In the genomic region with DNA sequence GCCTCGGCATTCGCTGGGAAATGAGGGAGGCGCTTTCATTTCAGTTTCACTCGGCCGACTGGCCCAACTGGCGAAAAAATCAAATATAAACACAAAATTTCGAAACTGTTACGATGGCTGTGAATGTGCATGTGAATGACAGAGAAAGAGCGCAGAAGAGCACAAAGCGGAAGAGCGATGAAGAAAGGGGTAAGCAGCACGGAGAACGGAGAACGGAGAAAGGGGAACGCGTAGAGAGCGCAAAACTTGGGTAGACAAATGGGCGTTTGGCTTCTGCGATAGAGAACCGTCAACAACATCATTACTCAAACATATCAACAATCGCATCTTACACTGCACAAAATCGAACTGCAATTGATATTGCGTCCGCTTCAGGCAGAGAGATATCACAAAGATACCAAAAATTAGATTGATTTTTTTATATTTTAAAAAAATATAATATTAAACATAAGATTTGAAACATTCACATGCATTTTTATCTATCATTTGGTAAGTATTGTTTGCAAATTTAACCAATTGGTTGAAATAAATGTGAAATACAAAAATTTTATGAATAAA, we compare ENCODE assay signal across 5 fruit fly cellular contexts.
TF ChIP-seq lines count a peak whose summit lies in the region.

No protein-coding gene starts in this region.

- TF ChIP-seq CTCF in whole organism, embryonic (GFP tag; optimal IDR thresholded peaks at IDR 0.05; lab: Kevin White, UChicago), result no peak

TF ChIP-seq in whole organism, adult, 20 proteins besides CTCF, POLR2A, EP300 and RAD21:
- TF ChIP-seq CG11617 (GFP tag; optimal IDR thresholded peaks at IDR 0.05; lab: Kevin White, UChicago), result no peak
- TF ChIP-seq ovo (GFP tag; optimal IDR thresholded peaks at IDR 0.05; lab: Kevin White, UChicago), result no peak
- TF ChIP-seq pad (GFP tag; optimal IDR thresholded peaks at IDR 0.05; lab: Kevin White, UChicago), result peak; percentile 24
- TF ChIP-seq kay (GFP tag; lab: Kevin White, UChicago; ENCODE audit: borderline replicate concordance), result peak; percentile 32
- no peak for TF ChIP-seq CG7101 (tag; optimal IDR thresholded peaks at IDR 0.05; lab: Kevin White, UChicago)
TF ChIP-seq in whole organism, adult: peak in this region for 2.

TF ChIP-seq in whole organism, embryonic, 481 proteins besides CTCF, POLR2A, EP300 and RAD21 (continues in another document):
- TF ChIP-seq Hr51 (GFP tag; optimal IDR thresholded peaks at IDR 0.05; lab: Kevin White, UChicago) (no peak), CG3838 (GFP tag; optimal IDR thresholded peaks at IDR 0.05; lab: Kevin White, UChicago) (no peak), ci (GFP tag; IDR thresholded peaks at IDR 0.05; lab: Robert Waterston, UW) (0 out of 3 replicates have a peak, but pooled peaks have one; percentile 34), crp (GFP tag; optimal IDR thresholded peaks at IDR 0.05; lab: Kevin White, UChicago) (no peak), Hand (GFP tag; optimal IDR thresholded peaks at IDR 0.05; lab: Kevin White, UChicago) (no peak), bsh (GFP tag; optimal IDR thresholded peaks at IDR 0.05; lab: Kevin White, UChicago) (peak in 1 of 2 experiments; percentile 37), CG18262 (tag; optimal IDR thresholded peaks at IDR 0.05; lab: Kevin White, UChicago) (peak; percentile 23), oc (tag; optimal IDR thresholded peaks at IDR 0.05; lab: Kevin White, UChicago) (peak; percentile 26), wek (GFP tag; optimal IDR thresholded peaks at IDR 0.05; lab: Kevin White, UChicago) (no peak), sim (GFP tag; IDR thresholded peaks at IDR 0.05; lab: Robert Waterston, UW) (no peak), Hey (tag; optimal IDR thresholded peaks at IDR 0.05; lab: Kevin White, UChicago) (no peak), phol (tag; optimal IDR thresholded peaks at IDR 0.05; lab: Kevin White, UChicago) (peak; percentile 26), gem (tag; optimal IDR thresholded peaks at IDR 0.05; lab: Kevin White, UChicago) (peak; percentile 50), CG2712 (tag; optimal IDR thresholded peaks at IDR 0.05; lab: Kevin White, UChicago) (peak; percentile 14), eyg (GFP tag; optimal IDR thresholded peaks at IDR 0.05; lab: Kevin White, UChicago) (no peak), psq (GFP tag; optimal IDR thresholded peaks at IDR 0.05; lab: Kevin White, UChicago) (peak; percentile 34), CG17359 (tag; optimal IDR thresholded peaks at IDR 0.05; lab: Kevin White, UChicago) (peak; percentile 41), BEAF-32 (GFP tag; optimal IDR thresholded peaks at IDR 0.05; lab: Kevin White, UChicago) (no peak), pnt (GFP tag; optimal IDR thresholded peaks at IDR 0.05; lab: Kevin White, UChicago) (no peak), NC2β (GFP tag; optimal IDR thresholded peaks at IDR 0.05; lab: Kevin White, UChicago) (no peak)

TF ChIP-seq in whole organism, prepupa, 60 proteins besides CTCF, POLR2A, EP300 and RAD21:
- TF ChIP-seq OdsH (GFP tag; optimal IDR thresholded peaks at IDR 0.05; lab: Kevin White, UChicago), result no peak
- peak; percentile 4 for TF ChIP-seq Eip93F (GFP tag; optimal IDR thresholded peaks at IDR 0.05; lab: Kevin White, UChicago)
- TF ChIP-seq CG6276 (GFP tag; optimal IDR thresholded peaks at IDR 0.05; lab: Kevin White, UChicago), result peak; percentile 4
- TF ChIP-seq CG15336 (GFP tag; IDR thresholded peaks at IDR 0.05; lab: Robert Waterston, UW), result peak; percentile 36
- TF ChIP-seq ss (GFP tag; optimal IDR thresholded peaks at IDR 0.05; lab: Kevin White, UChicago), result no peak
- peak; percentile 21 for TF ChIP-seq CG4318 (GFP tag; optimal IDR thresholded peaks at IDR 0.05; lab: Kevin White, UChicago)
- no peak for TF ChIP-seq CG8632 (GFP tag; optimal IDR thresholded peaks at IDR 0.05; lab: Kevin White, UChicago)
- TF ChIP-seq CG11294 (GFP tag; IDR thresholded peaks at IDR 0.05; lab: Robert Waterston, UW), result 0 out of 2 replicates have a peak, but pooled peaks have one; percentile 6
- TF ChIP-seq Lpt (GFP tag; optimal IDR thresholded peaks at IDR 0.05; lab: Kevin White, UChicago), result peak; percentile 11
- TF ChIP-seq achi (GFP tag; optimal IDR thresholded peaks at IDR 0.05; lab: Kevin White, UChicago), result peak; percentile 16
- peak; percentile 63 for TF ChIP-seq CG32006 (GFP tag; optimal IDR thresholded peaks at IDR 0.05; lab: Kevin White, UChicago)
- TF ChIP-seq CG6163 (GFP tag; IDR thresholded peaks at IDR 0.05; lab: Robert Waterston, UW), result peak; percentile 55; the same call in 2 of the 3 replicates
- peak; percentile 33 for TF ChIP-seq Eip78C (GFP tag; lab: Kevin White, UChicago)
- peak; percentile 46 for TF ChIP-seq Gug (GFP tag; IDR thresholded peaks at IDR 0.05; lab: Robert Waterston, UW)
- no peak for TF ChIP-seq pdm3 (GFP tag; optimal IDR thresholded peaks at IDR 0.05; lab: Kevin White, UChicago)
- TF ChIP-seq Sox14 (GFP tag; optimal IDR thresholded peaks at IDR 0.05; lab: Kevin White, UChicago), result no peak
- TF ChIP-seq CG8119 (GFP tag; IDR thresholded peaks at IDR 0.05; lab: Robert Waterston, UW), result peak; percentile 20; the same call in 1 of the 3 replicates

TF ChIP-seq in whole organism, pupa, 21 proteins besides CTCF, POLR2A, EP300 and RAD21:
- TF ChIP-seq CG32121 (GFP tag; IDR thresholded peaks at IDR 0.05; lab: Robert Waterston, UW), result 0 out of 2 replicates have a peak, but pooled peaks have one; percentile 30
- TF ChIP-seq CG13204 (GFP tag; optimal IDR thresholded peaks at IDR 0.05; lab: Kevin White, UChicago), result no peak
- TF ChIP-seq CG8301 (tag; optimal IDR thresholded peaks at IDR 0.05; lab: Kevin White, UChicago), result no peak

TF ChIP-seq in whole organism, wandering third instar larva, 38 proteins besides CTCF, POLR2A, EP300 and RAD21:
- no peak for TF ChIP-seq br (GFP tag; optimal IDR thresholded peaks at IDR 0.05; lab: Kevin White, UChicago)
- TF ChIP-seq sage (GFP tag; optimal IDR thresholded peaks at IDR 0.05; lab: Kevin White, UChicago), result no peak
- peak; percentile 68 for TF ChIP-seq psq (GFP tag; optimal IDR thresholded peaks at IDR 0.05; lab: Kevin White, UChicago)
- TF ChIP-seq Hnf4 (GFP tag; optimal IDR thresholded peaks at IDR 0.05; lab: Kevin White, UChicago), result no peak
- peak in 1 of 2 experiments; percentile 45 for TF ChIP-seq dl (GFP tag; optimal IDR thresholded peaks at IDR 0.05; lab: Kevin White, UChicago; ENCODE audit: insufficient read depth in 1 of 2, partially characterized antibody in 2 of 2)
- no peak for TF ChIP-seq dmrt93B (GFP tag; optimal IDR thresholded peaks at IDR 0.05; lab: Kevin White, UChicago)
TF ChIP-seq in whole organism, wandering third instar larva: peak in this region for 2.
